Fruit fly (Drosophila melanogaster) whole organism, embryonic: ENCODE measurements around the gene CG4393.
A peak's percentile ranks its signal among the peaks of the same experiment; 100 is the strongest.

Source experiments
- Atf6 ChIP-seq: fragments of 200-800 bp; sonication (Bioruptor generic); IDR thresholded peaks from 2 replicates; pipeline ENCODE4 v1.3.6; 2022; ENCODE audit warnings: missing biosample characterization, missing genetic modification characterization
- BtbVII ChIP-seq: fragments of 200-800 bp; sonication (Bioruptor generic); optimal IDR thresholded peaks from 3 replicates; lab custom pipeline; 2017; ENCODE audit warnings: missing biosample characterization, mild to moderate bottlenecking, missing genetic modification characterization
- CG10274 ChIP-seq: fragments of 200-800 bp; sonication (Bioruptor generic); optimal IDR thresholded peaks from 3 replicates; lab custom pipeline; 2017; ENCODE audit warnings: missing biosample characterization, mild to moderate bottlenecking, missing genetic modification characterization
- CG10321 ChIP-seq: fragments of 200-800 bp; sonication (Bioruptor generic); IDR thresholded peaks from 2 replicates; pipeline ENCODE4 v1.3.6; 2022; ENCODE audit warnings: missing biosample characterization, missing genetic modification characterization
- CG10979 ChIP-seq: fragments of 200-800 bp; sonication (Bioruptor generic); optimal IDR thresholded peaks from 2 replicates; lab custom pipeline; 2018; ENCODE audit warnings: missing biosample characterization, mild to moderate bottlenecking, missing genetic modification characterization, moderate library complexity
- CG11504 ChIP-seq: fragments of 200-800 bp; sonication (Bioruptor generic); optimal IDR thresholded peaks from 3 replicates; lab custom pipeline; 2019; ENCODE audit warnings: missing biosample characterization, mild to moderate bottlenecking, missing genetic modification characterization, moderate library complexity
- CG11695 ChIP-seq: fragments of 200-800 bp; sonication (Bioruptor generic); IDR thresholded peaks from 3 replicates; pipeline ENCODE4 v1.3.6; 2022; ENCODE audit warnings: missing biosample characterization, missing genetic modification characterization
- CG12219 ChIP-seq: fragments of 200-800 bp; sonication (Bioruptor generic); optimal IDR thresholded peaks from 3 replicates; lab custom pipeline; 2018; ENCODE audit warnings: missing biosample characterization, mild to moderate bottlenecking, missing genetic modification characterization
- CG12299 ChIP-seq: fragments of 200-800 bp; sonication (Bioruptor generic); optimal IDR thresholded peaks from 2 replicates; lab custom pipeline; 2018; ENCODE audit warnings: missing biosample characterization, mild to moderate bottlenecking, missing genetic modification characterization
- CG13424 ChIP-seq: fragments of 200-800 bp; sonication (Bioruptor generic); optimal IDR thresholded peaks from 2 replicates; lab custom pipeline; 2019; ENCODE audit warnings: missing biosample characterization, mild to moderate bottlenecking, missing genetic modification characterization, moderate library complexity
- CG14667 ChIP-seq: fragments of 200-800 bp; sonication (Bioruptor generic); IDR thresholded peaks from 2 replicates; pipeline ENCODE4 v1.3.6; 2022; ENCODE audit warnings: missing biosample characterization, missing genetic modification characterization
- CG14965 ChIP-seq: fragments of 200-800 bp; sonication (Bioruptor generic); optimal IDR thresholded peaks from 2 replicates; lab custom pipeline; 2016; ENCODE audit warnings: missing biosample characterization, missing genetic modification characterization, borderline replicate concordance
- CG17328 ChIP-seq: fragments of 200-800 bp; sonication (Bioruptor generic); IDR thresholded peaks from 2 replicates; pipeline ENCODE4 v1.3.6; 2022; ENCODE audit warnings: missing biosample characterization, missing genetic modification characterization
- CG1792 ChIP-seq: fragments of 200-800 bp; sonication (Bioruptor generic); optimal IDR thresholded peaks from 2 replicates; lab custom pipeline; 2016; ENCODE audit warnings: missing biosample characterization, missing genetic modification characterization
- CG32772 ChIP-seq: fragments of 200-800 bp; sonication (Bioruptor generic); IDR thresholded peaks from 2 replicates; pipeline ENCODE4 v1.3.6; 2022; ENCODE audit warnings: missing biosample characterization, missing genetic modification characterization
- CG3281 ChIP-seq: fragments of 200-800 bp; sonication (Bioruptor generic); optimal IDR thresholded peaks from 3 replicates; lab custom pipeline; 2017; ENCODE audit warnings: missing biosample characterization, mild to moderate bottlenecking, missing genetic modification characterization
- CG42726 ChIP-seq: fragments of 200-800 bp; sonication (Bioruptor generic); IDR thresholded peaks from 2 replicates; pipeline ENCODE4 v1.3.6; 2022; ENCODE audit warnings: missing biosample characterization, missing genetic modification characterization; ENCODE audit not compliant: partially characterized antibody
- CG4404 ChIP-seq: fragments of 200-800 bp; sonication (Bioruptor generic); IDR thresholded peaks from 2 replicates; pipeline ENCODE4 v1.3.6; 2022; ENCODE audit warnings: missing biosample characterization, missing genetic modification characterization
- CG4730 ChIP-seq: fragments of 200-800 bp; sonication (Bioruptor generic); IDR thresholded peaks from 2 replicates; pipeline ENCODE4 v1.3.6; 2022; ENCODE audit warnings: missing biosample characterization, missing genetic modification characterization
- CG5245 ChIP-seq: fragments of 200-800 bp; sonication (Bioruptor generic); optimal IDR thresholded peaks from 3 replicates; lab custom pipeline; 2016; ENCODE audit warnings: missing biosample characterization, missing genetic modification characterization
- CG7556 ChIP-seq: fragments of 200-800 bp; sonication (Bioruptor generic); optimal IDR thresholded peaks from 2 replicates; lab custom pipeline; 2017; ENCODE audit warnings: missing biosample characterization, mild to moderate bottlenecking, missing genetic modification characterization
- CG7963 ChIP-seq: fragments of 200-800 bp; sonication (Bioruptor generic); IDR thresholded peaks from 3 replicates; pipeline ENCODE4 v1.3.6; 2022; ENCODE audit warnings: missing biosample characterization, missing genetic modification characterization; ENCODE audit not compliant: partially characterized antibody
- CG8281 ChIP-seq: fragments of 200-800 bp; sonication (Bioruptor generic); optimal IDR thresholded peaks from 2 replicates; lab custom pipeline; 2018; ENCODE audit warnings: missing biosample characterization, mild to moderate bottlenecking, missing genetic modification characterization, moderate library complexity
- CG9437 ChIP-seq: fragments of 200-800 bp; sonication (Bioruptor generic); optimal IDR thresholded peaks from 2 replicates; lab custom pipeline; 2018; ENCODE audit warnings: missing biosample characterization, mild to moderate bottlenecking, missing genetic modification characterization
- CG9727 ChIP-seq: fragments of 200-800 bp; sonication (Bioruptor generic); optimal IDR thresholded peaks from 3 replicates; lab custom pipeline; 2017; ENCODE audit warnings: missing biosample characterization, mild to moderate bottlenecking, missing genetic modification characterization
- Dfd ChIP-seq, 2 experiments: fragments of >200 bp; optimal IDR thresholded peaks; 2 replicates each; lab custom pipeline; 2017; ENCODE audit warnings: missing biosample characterization in 2 of 2, missing genetic modification characterization in 2 of 2
- Eip74EF ChIP-seq, 2 experiments: fragments of 200-800 bp in 1 of 2; fragments of >200 bp in 1 of 2; sonication (Bioruptor generic) in 1 of 2; optimal IDR thresholded peaks; 2 replicates each; lab custom pipeline; 2017 to 2019; ENCODE audit warnings: missing biosample characterization in 2 of 2, missing genetic modification characterization in 2 of 2, mild to moderate bottlenecking in 1 of 2, moderate library complexity in 1 of 2
- Ets65A ChIP-seq: fragments of 200-800 bp; sonication (Bioruptor generic); peaks from one replicate; lab custom pipeline; 2016; ENCODE audit warnings: missing biosample characterization, missing genetic modification characterization
- MESR4 ChIP-seq: fragments of 200-800 bp; sonication (Bioruptor generic); optimal IDR thresholded peaks from 2 replicates; lab custom pipeline; 2018; ENCODE audit warnings: missing biosample characterization, mild to moderate bottlenecking, missing genetic modification characterization, moderate library complexity
- NC2α ChIP-seq: fragments of 200-800 bp; sonication (Bioruptor generic); optimal IDR thresholded peaks from 2 replicates; lab custom pipeline; 2016; ENCODE audit warnings: missing biosample characterization, missing genetic modification characterization
- TFAM ChIP-seq: fragments of 200-800 bp; sonication (Bioruptor generic); optimal IDR thresholded peaks from 2 replicates; lab custom pipeline; 2017; ENCODE audit warnings: missing biosample characterization, missing genetic modification characterization, inconsistent platforms
- Usf ChIP-seq: fragments of 200-800 bp; sonication (Bioruptor generic); optimal IDR thresholded peaks from 2 replicates; lab custom pipeline; 2017; ENCODE audit warnings: missing genotype, missing biosample characterization, missing genetic modification characterization
- Vsx1 ChIP-seq: fragments of 200-800 bp; sonication (Bioruptor generic); optimal IDR thresholded peaks from 2 replicates; lab custom pipeline; 2017; ENCODE audit warnings: missing biosample characterization, mild to moderate bottlenecking, missing genetic modification characterization, missing genetic modification reagents
- ac ChIP-seq: fragments of 200-800 bp; sonication (Bioruptor generic); optimal IDR thresholded peaks from 3 replicates; lab custom pipeline; 2017; ENCODE audit warnings: missing biosample characterization, mild to moderate bottlenecking, missing genetic modification characterization
- bsh ChIP-seq, 2 experiments: fragments of 200-800 bp; sonication (Bioruptor generic); optimal IDR thresholded peaks; 2 replicates each; lab custom pipeline; 2017 to 2018; ENCODE audit warnings: mild to moderate bottlenecking in 2 of 2, missing biosample characterization in 2 of 2, missing genetic modification characterization in 2 of 2, moderate library complexity in 1 of 2
- chif ChIP-seq, 2 experiments: fragments of 200-800 bp; sonication (Bioruptor generic); optimal IDR thresholded peaks; 3 replicates each; lab custom pipeline; 2016; ENCODE audit warnings: missing biosample characterization in 2 of 2, missing genetic modification characterization in 2 of 2
- cwo ChIP-seq: fragments of 200-800 bp; sonication (Bioruptor generic); optimal IDR thresholded peaks from 3 replicates; lab custom pipeline; 2017; ENCODE audit warnings: missing biosample characterization, missing genetic modification characterization, mild to moderate bottlenecking, moderate library complexity, missing genetic modification reagents
- dm ChIP-seq: fragments of 200-800 bp; sonication (Bioruptor generic); optimal IDR thresholded peaks from 3 replicates; lab custom pipeline; 2016; ENCODE audit warnings: missing biosample characterization, missing genetic modification characterization
- gro ChIP-seq: fragments of 200-800 bp; sonication (Bioruptor generic); optimal IDR thresholded peaks from 2 replicates; lab custom pipeline; 2016; ENCODE audit warnings: missing biosample characterization, missing genetic modification characterization
- lmd ChIP-seq: fragments of 200-800 bp; sonication (Bioruptor generic); IDR thresholded peaks from 2 replicates; pipeline ENCODE4 v1.3.6; 2022; ENCODE audit warnings: missing biosample characterization, missing genetic modification characterization
- mam ChIP-seq: fragments of 200-800 bp; sonication (Bioruptor generic); optimal IDR thresholded peaks from 3 replicates; lab custom pipeline; 2016; ENCODE audit warnings: missing biosample characterization, missing genetic modification characterization
- p53 ChIP-seq: fragments of 200-800 bp; sonication (Bioruptor generic); optimal IDR thresholded peaks from 2 replicates; lab custom pipeline; 2016; ENCODE audit warnings: missing biosample characterization, missing genetic modification characterization
- pfk ChIP-seq: fragments of 200-800 bp; sonication (Bioruptor generic); optimal IDR thresholded peaks from 2 replicates; lab custom pipeline; 2018; ENCODE audit warnings: missing biosample characterization, mild to moderate bottlenecking, missing genetic modification characterization, moderate library complexity
- rib ChIP-seq: fragments of 200-800 bp; sonication (Bioruptor generic); IDR thresholded peaks from 2 replicates; pipeline ENCODE4 v1.3.6; 2022; ENCODE audit warnings: missing biosample characterization, missing genetic modification characterization
- schlank ChIP-seq: fragments of 200-800 bp; sonication (Bioruptor generic); optimal IDR thresholded peaks from 2 replicates; lab custom pipeline; 2018; ENCODE audit warnings: missing biosample characterization, mild to moderate bottlenecking, missing genetic modification characterization
- so ChIP-seq: fragments of 200-800 bp; sonication (Bioruptor generic); IDR thresholded peaks from 3 replicates; pipeline ENCODE4 v1.3.6; 2022; ENCODE audit warnings: missing biosample characterization, missing genetic modification characterization
- sqz ChIP-seq: fragments of 200-800 bp; sonication (Bioruptor generic); optimal IDR thresholded peaks from 3 replicates; lab custom pipeline; 2018; ENCODE audit warnings: missing biosample characterization, mild to moderate bottlenecking, missing genetic modification characterization
- tll ChIP-seq, 2 experiments: fragments of 200-800 bp in 1 of 2; fragments of >200 bp in 1 of 2; sonication (Bioruptor generic) in 1 of 2; optimal IDR thresholded peaks; 2 replicates each; lab custom pipeline; 2017 to 2019; ENCODE audit warnings: missing biosample characterization in 2 of 2, missing genetic modification characterization in 2 of 2, mild to moderate bottlenecking in 1 of 2, moderate library complexity in 1 of 2
- toy ChIP-seq: fragments of 200-800 bp; sonication (Bioruptor generic); IDR thresholded peaks from 2 replicates; pipeline ENCODE4 v1.3.6; 2022; ENCODE audit warnings: missing biosample characterization, missing genetic modification characterization

The CG4393 gene

DNA sequence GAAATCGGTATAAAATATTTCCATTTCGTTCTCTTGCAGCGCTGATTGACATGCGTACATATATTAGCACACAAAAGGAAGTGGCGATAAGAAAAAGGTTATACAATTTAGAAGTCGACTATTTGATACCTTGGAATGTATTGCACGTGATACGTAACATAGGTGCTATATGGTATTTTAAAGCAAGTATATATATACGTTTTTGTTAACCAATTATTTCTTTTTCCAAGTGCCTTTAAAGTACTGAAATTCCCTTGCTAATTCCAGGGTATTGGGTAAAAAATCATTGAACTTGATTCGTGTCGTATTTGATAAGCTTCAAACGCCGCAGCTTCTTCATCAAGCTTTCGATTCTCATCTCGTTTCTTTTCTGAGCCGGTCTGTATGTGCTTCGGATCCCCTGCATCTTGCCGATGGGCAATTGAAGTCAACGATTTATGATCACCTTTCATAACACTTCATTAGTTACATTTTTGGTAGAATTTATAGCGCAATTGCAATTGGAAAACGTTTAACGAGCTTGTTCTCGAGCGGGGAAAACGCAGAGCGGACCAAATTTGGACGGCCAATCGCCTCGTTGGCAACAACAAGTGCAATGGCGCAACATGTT lies 21.0 kb downstream of the CG4393 start, which contains the start of gene CG4408 (continued):
- TF ChIP-seq CG1792 (GFP tag; lab: Kevin White, UChicago) (peak; percentile 4), CG4404 (GFP tag; lab: Robert Waterston, UW) (peak; percentile 21; the same call in 1 of the 2 replicates), so (GFP tag; lab: Robert Waterston, UW) (no peak), CG5245 (GFP tag; lab: Kevin White, UChicago) (peak; percentile 0), Ets65A (GFP tag; lab: Kevin White, UChicago) (peak; percentile 30), p53 (GFP tag; lab: Kevin White, UChicago) (no peak), MESR4 (GFP tag; lab: Kevin White, UChicago) (no peak), CG12219 (GFP tag; lab: Kevin White, UChicago) (no peak), pfk (GFP tag; lab: Kevin White, UChicago) (no peak), Vsx1 (GFP tag; lab: Kevin White, UChicago) (no peak), CG7963 (GFP tag; lab: Robert Waterston, UW) (no peak), CG8281 (tag; lab: Kevin White, UChicago) (no peak), CG14667 (GFP tag; lab: Robert Waterston, UW) (no peak), CG17328 (GFP tag; lab: Robert Waterston, UW) (peak; percentile 20; the same call in 1 of the 2 replicates), Atf6 (GFP tag; lab: Robert Waterston, UW) (peak; percentile 27; the same call in 1 of the 2 replicates), CG3281 (GFP tag; lab: Kevin White, UChicago) (peak; percentile 48), CG9727 (GFP tag; lab: Kevin White, UChicago) (peak; percentile 36), gro (GFP tag; lab: Kevin White, UChicago) (peak; percentile 46), lmd (GFP tag; lab: Robert Waterston, UW) (peak; percentile 52), CG12299 (tag; lab: Kevin White, UChicago) (no peak), mam (GFP tag; lab: Kevin White, UChicago) (peak; percentile 53), toy (no peak), CG10274 (GFP tag; lab: Kevin White, UChicago) (peak; percentile 84), cwo (GFP tag; lab: Kevin White, UChicago) (peak; percentile 43), CG42726 (GFP tag; lab: Robert Waterston, UW) (no peak), Usf (GFP tag; lab: Kevin White, UChicago) (no peak), sqz (GFP tag; lab: Kevin White, UChicago) (no peak), CG7556 (GFP tag; lab: Kevin White, UChicago) (no peak), CG13424 (tag; lab: Kevin White, UChicago) (peak; percentile 19), CG11504 (tag; lab: Kevin White, UChicago) (peak; percentile 72), tll (GFP tag; optimal IDR thresholded peaks at IDR 0.05; lab: Kevin White, UChicago) (no peak), ac (GFP tag; lab: Kevin White, UChicago) (no peak), CG10979 (tag; lab: Kevin White, UChicago) (peak; percentile 20), schlank (tag; lab: Kevin White, UChicago) (no peak), CG9437 (GFP tag; lab: Kevin White, UChicago) (no peak), rib (no peak), CG11695 (GFP tag; lab: Robert Waterston, UW) (0 out of 3 replicates have a peak, but pooled peaks have one; percentile 10), Dfd (GFP tag; optimal IDR thresholded peaks at IDR 0.05; lab: Kevin White, UChicago) (no peak), dm (GFP tag; lab: Kevin White, UChicago) (no peak), CG32772 (no peak), NC2α (GFP tag; lab: Kevin White, UChicago) (no peak), bsh (GFP tag; optimal IDR thresholded peaks at IDR 0.05; lab: Kevin White, UChicago) (peak; percentile 19 to 20), TFAM (GFP tag; lab: Kevin White, UChicago) (no peak), CG10321 (GFP tag; lab: Robert Waterston, UW) (no peak), BtbVII (no peak), CG14965 (GFP tag; lab: Kevin White, UChicago) (no peak), chif (GFP tag; optimal IDR thresholded peaks at IDR 0.05; lab: Kevin White, UChicago) (peak in 1 of 2 experiments; percentile 27), Eip74EF (GFP tag; optimal IDR thresholded peaks at IDR 0.05; lab: Kevin White, UChicago) (no peak), CG4730 (GFP tag; lab: Robert Waterston, UW) (no peak)
